Worm (Caenorhabditis elegans) whole organism, L3 larva: ENCODE results near the gene ZK688.5.

Experiments
- R02D3.7 ChIP-seq: fragments of 150-350 bp; optimal IDR thresholded peaks from 2 replicates; lab custom pipeline; 2014; ENCODE audit warnings: missing biosample characterization, missing genetic modification characterization
- ZK546.5 ChIP-seq: sonication (generic microtip); optimal IDR thresholded peaks from 2 replicates; lab custom pipeline; 2017; ENCODE audit warnings: missing biosample characterization, missing genetic modification characterization
- aly-2 ChIP-seq: fragments of 150-350 bp; optimal IDR thresholded peaks from 2 replicates; lab custom pipeline; 2014; ENCODE audit warnings: missing biosample characterization, missing genetic modification characterization
- ama-1 ChIP-seq: fragments of 150-350 bp; optimal IDR thresholded peaks from 2 replicates; lab custom pipeline; 2018
- ceh-28 ChIP-seq: fragments of 150-350 bp; optimal IDR thresholded peaks from 2 replicates; lab custom pipeline; 2014; ENCODE audit warnings: missing biosample characterization, missing genetic modification reagents, missing genetic modification characterization
- ceh-82 ChIP-seq: fragments of 150-350 bp; optimal IDR thresholded peaks from 2 replicates; lab custom pipeline; 2014; ENCODE audit warnings: missing biosample characterization, missing genetic modification characterization
- daf-12 ChIP-seq: fragments of 150-350 bp; optimal IDR thresholded peaks from 2 replicates; lab custom pipeline; 2014; ENCODE audit warnings: missing biosample characterization, missing genetic modification reagents, missing genetic modification characterization
- egl-5 ChIP-seq: fragments of 150-350 bp; optimal IDR thresholded peaks from 2 replicates; lab custom pipeline; 2017; ENCODE audit warnings: missing biosample characterization, missing genetic modification reagents, missing genetic modification characterization, inconsistent platforms
- elt-2 ChIP-seq: sonication (generic microtip); optimal IDR thresholded peaks from 2 replicates; lab custom pipeline; 2016; ENCODE audit warnings: missing genetic modification reagents, mild to moderate bottlenecking, missing genetic modification characterization, missing compliant biosample characterization
- elt-3 ChIP-seq, 3 experiments: fragments of 150-350 bp in 1 of 3; sonication (generic microtip) in 2 of 3; optimal IDR thresholded peaks; 2 replicates in 2 of 3; 4 replicates in 1 of 3; lab custom pipeline; 2014 to 2017; ENCODE audit warnings: missing biosample characterization in 3 of 3, missing genetic modification characterization in 3 of 3
- eor-1 ChIP-seq, 2 experiments: fragments of 150-350 bp; optimal IDR thresholded peaks; 2 replicates each; lab custom pipeline; 2014 to 2018; ENCODE audit warnings: missing biosample characterization in 2 of 2, missing genetic modification characterization in 2 of 2
- fkh-2 ChIP-seq: fragments of 150-350 bp; optimal IDR thresholded peaks from 2 replicates; lab custom pipeline; 2014; ENCODE audit warnings: missing biosample characterization, missing genetic modification reagents, missing genetic modification characterization
- fos-1 ChIP-seq: fragments of 150-350 bp; optimal IDR thresholded peaks from 2 replicates; lab custom pipeline; 2014; ENCODE audit warnings: missing biosample characterization, missing genetic modification characterization
- hmg-11 ChIP-seq: sonication (generic microtip); optimal IDR thresholded peaks from 2 replicates; lab custom pipeline; 2016; ENCODE audit warnings: missing genetic modification characterization, missing compliant biosample characterization
- jun-1 ChIP-seq: fragments of 150-350 bp; optimal IDR thresholded peaks from 2 replicates; lab custom pipeline; 2014; ENCODE audit warnings: missing biosample characterization, missing genetic modification reagents, missing genetic modification characterization
- lin-15B ChIP-seq: fragments of 150-350 bp; optimal IDR thresholded peaks from 2 replicates; lab custom pipeline; 2014; ENCODE audit warnings: missing biosample characterization, missing genetic modification characterization
- lin-39 ChIP-seq: fragments of 150-350 bp; optimal IDR thresholded peaks from 2 replicates; lab custom pipeline; 2018; ENCODE audit warnings: missing biosample characterization, missing genetic modification reagents, missing genetic modification characterization
- mml-1 ChIP-seq: fragments of 150-350 bp; sonication (generic microtip); optimal IDR thresholded peaks from 3 replicates; lab custom pipeline; 2014; ENCODE audit warnings: missing biosample characterization, missing genetic modification characterization
- nhr-11 ChIP-seq: fragments of 150-350 bp; optimal IDR thresholded peaks from 2 replicates; lab custom pipeline; 2014; ENCODE audit warnings: missing biosample characterization, missing genetic modification characterization
- nhr-12 ChIP-seq: fragments of 150-350 bp; optimal IDR thresholded peaks from 2 replicates; lab custom pipeline; 2014; ENCODE audit warnings: missing biosample characterization, missing genetic modification characterization
- nhr-237 ChIP-seq: fragments of 150-350 bp; optimal IDR thresholded peaks from 2 replicates; lab custom pipeline; 2014; ENCODE audit warnings: missing biosample characterization, missing genetic modification characterization
- nhr-25 ChIP-seq: sonication (generic microtip); optimal IDR thresholded peaks from 2 replicates; lab custom pipeline; 2017; ENCODE audit warnings: missing biosample characterization, missing genetic modification characterization
- nhr-28 ChIP-seq: fragments of 150-350 bp; optimal IDR thresholded peaks from 2 replicates; lab custom pipeline; 2014; ENCODE audit warnings: missing biosample characterization, missing genetic modification characterization
- nhr-67 ChIP-seq: fragments of 150-350 bp; optimal IDR thresholded peaks from 2 replicates; lab custom pipeline; 2014; ENCODE audit warnings: missing biosample characterization, missing genetic modification characterization
- nhr-76 ChIP-seq: fragments of 150-350 bp; sonication (generic microtip); optimal IDR thresholded peaks from 5 replicates; lab custom pipeline; 2014; ENCODE audit warnings: missing biosample characterization, missing genetic modification characterization
- sea-2 ChIP-seq: fragments of 150-350 bp; sonication (generic microtip); optimal IDR thresholded peaks from 4 replicates; lab custom pipeline; 2014; ENCODE audit warnings: missing biosample characterization, missing genetic modification reagents, missing genetic modification characterization
- snpc-4 ChIP-seq: fragments of 150-350 bp; optimal IDR thresholded peaks from 2 replicates; lab custom pipeline; 2014; ENCODE audit warnings: missing biosample characterization, missing genetic modification characterization
- unc-62 ChIP-seq: fragments of 150-350 bp; sonication (generic microtip); optimal IDR thresholded peaks from 4 replicates; lab custom pipeline; 2014; ENCODE audit warnings: missing biosample characterization, missing genetic modification reagents, missing genetic modification characterization
- ztf-11 ChIP-seq: fragments of 150-350 bp; optimal IDR thresholded peaks from 2 replicates; lab custom pipeline; 2014; ENCODE audit warnings: missing biosample characterization, missing genetic modification characterization
- ztf-4 ChIP-seq: fragments of 150-350 bp; optimal IDR thresholded peaks from 2 replicates; lab custom pipeline; 2014; ENCODE audit warnings: missing biosample characterization, missing genetic modification characterization

ZK688.5 gene

DNA sequence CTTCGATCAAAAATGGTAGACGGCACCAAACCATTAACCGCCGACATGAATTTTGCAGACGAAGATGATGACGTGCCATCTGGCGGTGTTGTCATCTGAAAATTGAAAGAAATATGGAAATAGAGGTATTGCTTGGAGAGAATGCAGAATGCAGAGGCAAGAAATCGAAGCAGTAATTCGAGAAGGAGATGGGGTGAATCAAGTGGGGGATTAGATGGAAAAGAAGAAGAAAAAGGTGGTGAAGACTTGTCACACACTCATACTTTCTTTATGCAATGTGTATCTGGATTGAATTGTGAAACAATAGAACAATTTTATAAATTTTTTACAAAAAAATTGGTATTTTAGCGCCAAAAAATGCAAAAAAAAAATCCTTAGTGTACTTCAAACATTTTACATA lies 33.4 kb upstream of the ZK688.5 start, which contains the start of gene tag-250:
tag-250 (minus strand) TSS at position 101 of the 400 bp plus-strand sequence.
- TF ChIP-seq eor-1 (tag; optimal IDR thresholded peaks at IDR 0.05; lab: Kevin White, UChicago) (no peak), snpc-4 (tag; lab: Kevin White, UChicago) (no peak), aly-2 (tag; lab: Kevin White, UChicago) (no peak), lin-39 (tag; lab: Kevin White, UChicago) (no peak), jun-1 (tag; lab: Kevin White, UChicago) (no peak), egl-5 (tag; lab: Kevin White, UChicago) (no peak), fkh-2 (no peak), nhr-67 (tag; lab: Kevin White, UChicago) (no peak), sea-2 (GFP tag; lab: Kevin White, UChicago) (no peak), nhr-76 (tag; lab: Kevin White, UChicago) (no peak), ama-1 (lab: Kevin White, UChicago) (no peak), ceh-28 (tag; lab: Kevin White, UChicago) (no peak), ceh-82 (tag; lab: Kevin White, UChicago) (no peak), lin-15B (tag; lab: Kevin White, UChicago) (no peak), nhr-11 (tag; lab: Kevin White, UChicago) (no peak)
- TF ChIP-seq, all 47 proteins: peak for 0

- TF ChIP-seq elt-3 (tag; optimal IDR thresholded peaks at IDR 0.05; lab: Kevin White, UChicago) (no peak), snpc-4 (tag; lab: Kevin White, UChicago) (no peak), nhr-76 (tag; lab: Kevin White, UChicago) (no peak), egl-5 (tag; lab: Kevin White, UChicago) (no peak), daf-12 (tag; lab: Kevin White, UChicago) (no peak), ceh-28 (tag; lab: Kevin White, UChicago) (no peak), nhr-12 (tag; lab: Kevin White, UChicago) (no peak), fkh-2 (no peak)
Measured at ce11 chrIII:7922207-7922606, 30.8 kb upstream of the ZK688.5 start, which contains the start of gene C29E4.17. C29E4.17 (plus strand) TSS chrIII:7922507.

DNA sequence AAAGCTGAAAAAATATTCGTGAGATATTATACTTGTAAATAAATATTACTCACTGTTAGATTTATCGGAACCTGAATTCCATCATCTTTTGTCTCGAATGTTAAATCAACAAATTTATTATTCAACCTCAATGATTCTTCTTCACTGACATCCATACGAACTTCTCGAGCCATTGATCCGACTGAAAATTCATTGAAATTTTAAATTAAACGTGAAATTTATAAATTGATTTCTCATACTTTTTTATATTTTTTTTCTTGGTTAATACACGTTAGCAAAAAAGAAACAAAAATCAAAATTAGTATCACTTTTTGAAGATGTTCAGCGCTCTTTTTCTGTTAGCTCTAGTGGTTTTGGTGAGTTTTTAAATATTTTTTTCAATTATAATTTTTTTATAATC lies 28.4 kb upstream of the ZK688.5 start, which contains the start of gene C29E4.14:
C29E4.14 (plus strand) TSS at position 301 of the 400 bp plus-strand sequence.
- TF ChIP-seq elt-3 (tag; optimal IDR thresholded peaks at IDR 0.05; lab: Kevin White, UChicago) (no peak), fos-1 (tag; lab: Kevin White, UChicago) (no peak), eor-1 (tag; optimal IDR thresholded peaks at IDR 0.05; lab: Kevin White, UChicago) (no peak), nhr-28 (tag; lab: Kevin White, UChicago) (no peak), sea-2 (GFP tag; lab: Kevin White, UChicago) (no peak), daf-12 (tag; lab: Kevin White, UChicago) (no peak), mml-1 (tag; lab: Kevin White, UChicago) (no peak), elt-2 (tag; lab: Kevin White, UChicago) (no peak), unc-62 (GFP tag; lab: Kevin White, UChicago) (no peak), R02D3.7 (tag; lab: Kevin White, UChicago) (no peak), ceh-28 (tag; lab: Kevin White, UChicago) (no peak), hmg-11 (tag; lab: Kevin White, UChicago) (no peak), nhr-237 (tag; lab: Kevin White, UChicago) (no peak)

DNA sequence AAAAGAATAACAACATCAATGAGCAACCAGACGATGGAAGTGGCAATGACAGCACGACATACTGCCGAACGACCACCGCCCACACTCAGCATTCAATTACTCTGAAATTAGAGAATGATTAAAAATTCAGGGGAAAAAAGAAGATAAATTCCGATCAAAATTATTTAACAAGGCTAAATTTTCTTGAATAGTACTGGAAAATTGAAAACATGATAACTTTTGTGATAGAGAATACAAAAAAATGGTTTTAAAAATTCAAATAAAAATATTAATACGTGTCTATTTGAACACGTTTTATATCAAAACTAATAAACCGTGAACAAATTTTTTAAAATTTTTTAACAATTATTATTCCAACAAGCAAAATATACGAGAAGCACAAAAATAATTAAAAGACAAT lies 26.2 kb upstream of the ZK688.5 start, which contains the start of gene gly-3:
gly-3 (minus strand) TSS at position 101 of the 400 bp plus-strand sequence.
- TF ChIP-seq nhr-12 (tag; lab: Kevin White, UChicago) (no peak), nhr-25 (tag; lab: Kevin White, UChicago) (no peak), R02D3.7 (tag; lab: Kevin White, UChicago) (no peak), daf-12 (tag; lab: Kevin White, UChicago) (no peak), nhr-28 (tag; lab: Kevin White, UChicago) (no peak), ztf-11 (tag; lab: Kevin White, UChicago) (no peak), aly-2 (tag; lab: Kevin White, UChicago) (no peak), nhr-237 (tag; lab: Kevin White, UChicago) (no peak), sea-2 (GFP tag; lab: Kevin White, UChicago) (no peak), ZK546.5 (tag; lab: Kevin White, UChicago) (no peak), lin-15B (tag; lab: Kevin White, UChicago) (no peak), hmg-11 (tag; lab: Kevin White, UChicago) (no peak), ama-1 (lab: Kevin White, UChicago) (no peak)
- TF ChIP-seq, all 47 proteins: peak for 0

ce11 chrIII:7913488-7913887 lies 22.1 kb upstream of the ZK688.5 start, which contains the start of gene ZK688.12:
ZK688.12 (minus strand) TSS chrIII:7913588.
- TF ChIP-seq nhr-28 (tag; lab: Kevin White, UChicago) = no peak
- no peak for TF ChIP-seq elt-3 (tag; optimal IDR thresholded peaks at IDR 0.05; lab: Kevin White, UChicago)
- no peak for TF ChIP-seq nhr-67 (tag; lab: Kevin White, UChicago)
- no peak for TF ChIP-seq ztf-4 (tag; lab: Kevin White, UChicago)
- TF ChIP-seq mml-1 (tag; lab: Kevin White, UChicago) = no peak
- no peak for TF ChIP-seq elt-2 (tag; lab: Kevin White, UChicago)
